Fruit fly (Drosophila melanogaster): Measurements from ENCODE around the gene CG3009.

DNA sequence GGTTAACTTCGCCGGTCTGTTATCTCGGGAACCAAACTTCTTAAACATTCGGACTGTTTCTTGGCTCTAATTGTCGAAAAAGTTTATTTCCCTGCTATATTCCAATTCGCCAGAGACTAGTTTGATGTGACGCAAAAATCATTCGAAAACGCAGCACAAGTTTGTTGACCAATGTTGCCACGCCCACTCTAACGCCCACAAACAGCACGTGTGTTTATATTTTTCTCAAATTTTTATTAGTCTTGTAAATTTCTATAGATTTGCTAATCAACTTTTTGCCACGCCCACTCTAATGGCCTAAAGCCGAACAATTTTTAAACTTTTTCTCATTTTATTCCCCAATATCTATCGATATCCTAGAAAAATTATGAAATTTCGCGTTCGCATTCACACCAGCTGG, 35.7 kb downstream of the CG3009 start, which contains the start of gene Alms1b:
- TF ChIP-seq CG8478 (optimal IDR thresholded peaks at IDR 0.05) (no peak), CTCF (optimal IDR thresholded peaks at IDR 0.05) (no peak)

Measured in S2 (cell line).